Worm (Caenorhabditis elegans): ENCODE measurements around the gene B0035.21.
A peak's percentile ranks its signal among the peaks of the same experiment; 100 is the strongest.

Gene B0035.21

DNA sequence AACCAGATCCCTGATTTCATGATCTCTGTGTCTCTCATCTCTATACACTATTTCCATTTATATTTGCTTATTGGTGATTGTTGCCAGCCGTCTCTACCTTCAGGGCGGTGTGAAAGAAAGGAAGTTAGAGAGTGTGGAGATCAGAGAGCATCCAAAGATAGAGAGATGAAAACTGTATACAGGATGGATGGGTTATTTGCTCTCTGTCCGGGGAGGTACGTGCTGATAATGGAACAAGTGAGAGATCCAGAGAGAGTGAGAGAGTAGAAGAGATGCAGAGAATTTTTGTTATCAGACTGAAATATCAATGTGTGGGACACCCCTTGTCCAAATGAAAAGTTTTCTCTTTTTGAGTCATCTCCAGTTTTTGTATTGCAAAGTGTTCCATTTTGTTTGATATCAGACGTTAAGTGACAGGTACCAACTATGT, 42.9 kb upstream of the B0035.21 start (continued):
- TF ChIP-seq ztf-22 (GFP tag; optimal IDR thresholded peaks at IDR 0.05) (peak; percentile 62), K12H6.12 (tag; optimal IDR thresholded peaks at IDR 0.05) (no peak), nhr-80 (tag; optimal IDR thresholded peaks at IDR 0.05) (peak; percentile 98), nfyb-1 (GFP tag; IDR thresholded peaks at IDR 0.05) (no peak), F52B5.7 (tag; optimal IDR thresholded peaks at IDR 0.05) (no peak), let-607 (tag; optimal IDR thresholded peaks at IDR 0.05) (no peak), ztf-25 (GFP tag; IDR thresholded peaks at IDR 0.05) (no peak), snpc-3.4 (tag; optimal IDR thresholded peaks at IDR 0.05) (no peak), sdz-38 (tag; optimal IDR thresholded peaks at IDR 0.05) (no peak), pbrm-1 (GFP tag; IDR thresholded peaks at IDR 0.05) (no peak), tbx-9 (tag; optimal IDR thresholded peaks at IDR 0.05; ENCODE audit: borderline replicate concordance) (no peak), lin-40 (tag; optimal IDR thresholded peaks at IDR 0.05) (no peak), madf-10 (tag; optimal IDR thresholded peaks at IDR 0.05) (no peak), nhr-90 (tag; optimal IDR thresholded peaks at IDR 0.05) (peak; percentile 50)

DNA sequence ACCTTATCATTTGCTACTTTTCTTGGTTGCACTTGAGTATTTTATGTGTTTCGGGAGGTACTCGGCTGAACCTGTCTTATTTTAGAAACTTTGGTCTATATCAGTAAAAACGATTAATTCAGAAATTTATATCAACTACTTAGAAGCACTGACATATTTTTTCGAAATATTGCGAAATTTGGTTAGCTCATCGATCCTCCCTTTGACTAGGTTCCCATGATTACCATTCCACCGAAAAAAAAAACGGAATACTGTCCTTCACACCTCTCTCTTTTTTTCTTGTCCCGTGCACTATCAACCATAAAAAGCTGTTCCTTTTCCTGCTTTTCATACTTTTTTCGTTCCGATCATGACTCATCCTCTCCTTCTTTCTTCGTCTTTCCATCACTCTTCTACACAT, 41.8 kb upstream of the B0035.21 start:
- TF ChIP-seq chd-7 (tag; optimal IDR thresholded peaks at IDR 0.05) (no peak), hmg-1.2 (GFP tag; IDR thresholded peaks at IDR 0.05) (no peak), snpc-1.1 (tag; optimal IDR thresholded peaks at IDR 0.05; ENCODE audit: insufficient read depth) (no peak), Y95B8A.8 (GFP tag; IDR thresholded peaks at IDR 0.05) (no peak), cebp-1 (GFP tag; IDR thresholded peaks at IDR 0.05) (peak; percentile 51; the same call in 1 of the 2 replicates), cebp-1 (tag; optimal IDR thresholded peaks at IDR 0.05) (peak; percentile 69), madf-10 (tag; optimal IDR thresholded peaks at IDR 0.05) (no peak), dox-1 (GFP tag; IDR thresholded peaks at IDR 0.05) (no peak)

ce11 chrIV:11286112-11286511, 40.9 kb upstream of the B0035.21 start:
- TF ChIP-seq ceh-40 (GFP tag; IDR thresholded peaks at IDR 0.05): no peak
- no peak for TF ChIP-seq F10E7.11 (tag; optimal IDR thresholded peaks at IDR 0.05)
- TF ChIP-seq zim-3 (tag; optimal IDR thresholded peaks at IDR 0.05): no peak
- no peak for TF ChIP-seq B0035.1 (tag; optimal IDR thresholded peaks at IDR 0.05)

DNA sequence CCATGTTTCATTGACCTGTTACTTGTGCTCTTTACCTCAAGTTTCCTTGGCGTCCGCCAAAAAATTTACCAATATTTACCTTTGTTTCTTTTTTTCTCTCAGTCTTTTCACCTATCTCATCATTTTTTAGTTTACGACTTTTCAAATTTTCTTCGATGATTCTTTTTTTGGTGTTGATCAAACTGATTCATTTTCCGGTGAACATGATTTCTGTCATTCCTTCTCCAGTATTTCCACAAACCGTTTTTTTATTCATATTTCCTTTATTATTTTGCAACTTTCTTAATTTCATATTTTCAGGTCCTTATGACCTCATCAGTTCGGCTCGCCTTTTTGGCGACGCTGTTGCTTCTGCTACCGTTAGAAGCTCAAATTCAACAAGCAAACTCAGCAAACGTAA, 39.5 kb upstream of the B0035.21 start, which contains the start of gene F54D1.6:
Gene F54D1.6, plus strand, starts transcription at position 301 of the 400 bp plus-strand sequence.
- TF ChIP-seq T26A5.8 (tag; optimal IDR thresholded peaks at IDR 0.05) (no peak), fkh-3 (tag; optimal IDR thresholded peaks at IDR 0.05) (no peak), snpc-4 (GFP tag; optimal IDR thresholded peaks at IDR 0.05) (no peak), snpc-4 (tag; optimal IDR thresholded peaks at IDR 0.05) (no peak), egl-44 (GFP tag; IDR thresholded peaks at IDR 0.05) (no peak), egrh-3 (GFP tag; IDR thresholded peaks at IDR 0.05) (no peak), athp-1 (tag; optimal IDR thresholded peaks at IDR 0.05) (no peak), tbx-9 (tag; optimal IDR thresholded peaks at IDR 0.05; ENCODE audit: borderline replicate concordance) (no peak), dpl-1 (GFP tag; optimal IDR thresholded peaks at IDR 0.05) (no peak), bed-2 (GFP tag; IDR thresholded peaks at IDR 0.05) (no peak), F49E8.2 (tag; optimal IDR thresholded peaks at IDR 0.05; ENCODE audit: insufficient read depth) (no peak), zfh-2 (GFP tag; conservative IDR thresholded peaks at IDR 0.05) (no peak)

All from whole organism, young adult.